Worm (Caenorhabditis elegans): ENCODE results near the gene kat-1.

kat-1 gene

ce11 chrII:7102288-7102687, 28.7 kb downstream of the kat-1 start:
- TF ChIP-seq ceh-8 (GFP tag; optimal IDR thresholded peaks at IDR 0.05) (no peak), blmp-1 (tag; optimal IDR thresholded peaks at IDR 0.05) (peak; percentile 17), snu-23 (GFP tag; optimal IDR thresholded peaks at IDR 0.05) (peak; percentile 22), ceh-63 (GFP tag; optimal IDR thresholded peaks at IDR 0.05) (no peak), nhr-71 (tag; optimal IDR thresholded peaks at IDR 0.05) (peak; percentile 21)

- TF ChIP-seq dsc-1 (tag; optimal IDR thresholded peaks at IDR 0.05) (no peak), hlh-4 (tag; optimal IDR thresholded peaks at IDR 0.05) (no peak), mep-1 (tag; optimal IDR thresholded peaks at IDR 0.05) (no peak), ceh-82 (tag; optimal IDR thresholded peaks at IDR 0.05) (no peak), snu-23 (GFP tag; optimal IDR thresholded peaks at IDR 0.05) (no peak), mab-9 (GFP tag; IDR thresholded peaks at IDR 0.05) (no peak), pax-3 (tag; optimal IDR thresholded peaks at IDR 0.05) (no peak), hlh-17 (GFP tag; optimal IDR thresholded peaks at IDR 0.05; ENCODE audit: borderline replicate concordance) (no peak), unc-86 (tag; optimal IDR thresholded peaks at IDR 0.05) (no peak)
Measured at ce11 chrII:7103111-7103510, 29.5 kb downstream of the kat-1 start.

ce11 chrII:7104794-7105613, 31.4 kb downstream of the kat-1 start, which contains the start of the genes farl-11 and rpl-33:
farl-11 (minus strand) TSS chrII:7105035.
rpl-33 (plus strand) TSS chrII:7105563.
- TF ChIP-seq zag-1 (tag; optimal IDR thresholded peaks at IDR 0.05) (no peak), sup-37 (GFP tag; optimal IDR thresholded peaks at IDR 0.05) (no peak), efl-1 (optimal IDR thresholded peaks at IDR 0.05) (peak; percentile 84 to 86), efl-1 (GFP tag; optimal IDR thresholded peaks at IDR 0.05 in 1 of 2) (peak; percentile 79 to 97), ceh-88 (GFP tag; IDR thresholded peaks at IDR 0.05) (peak; percentile 26; the same call in 1 of the 2 replicates), efl-3 (GFP tag; optimal IDR thresholded peaks at IDR 0.05) (no peak), C34B4.2 (tag; optimal IDR thresholded peaks at IDR 0.05) (no peak), hpl-2 (GFP tag; optimal IDR thresholded peaks at IDR 0.05) (peak; percentile 52), fkh-10 (GFP tag; optimal IDR thresholded peaks at IDR 0.05) (peak; percentile 33), ceh-90 (tag; optimal IDR thresholded peaks at IDR 0.05) (no peak), C04F5.9 (tag; optimal IDR thresholded peaks at IDR 0.05) (peak; percentile 58), fkh-4 (tag; optimal IDR thresholded peaks at IDR 0.05; ENCODE audit: borderline replicate concordance) (no peak), snu-23 (GFP tag; optimal IDR thresholded peaks at IDR 0.05) (peak; percentile 92), sptf-1 (tag; optimal IDR thresholded peaks at IDR 0.05) (no peak), unc-98 (GFP tag; IDR thresholded peaks at IDR 0.05) (no peak), lir-3 (tag; optimal IDR thresholded peaks at IDR 0.05; ENCODE audit: poor library complexity) (peak; percentile 58), fkh-8 (tag; optimal IDR thresholded peaks at IDR 0.05) (peak; percentile 85), mef-2 (tag; optimal IDR thresholded peaks at IDR 0.05) (no peak), rnt-1 (tag; optimal IDR thresholded peaks at IDR 0.05) (peak; percentile 78), unc-86 (tag; optimal IDR thresholded peaks at IDR 0.05) (peak; percentile 68), F16B12.6 (tag; optimal IDR thresholded peaks at IDR 0.05) (peak; percentile 70), sox-4 (tag; optimal IDR thresholded peaks at IDR 0.05) (peak; percentile 45), lin-14 (GFP tag; optimal IDR thresholded peaks at IDR 0.05) (peak; percentile 85), jun-1 (tag; optimal IDR thresholded peaks at IDR 0.05) (peak; percentile 60), isw-1 (GFP tag; IDR thresholded peaks at IDR 0.05) (peak; percentile 80), nhr-76 (tag; optimal IDR thresholded peaks at IDR 0.05) (no peak), nhr-90 (tag; optimal IDR thresholded peaks at IDR 0.05; ENCODE audit: poor library complexity) (peak; percentile 68), vab-15 (tag; optimal IDR thresholded peaks at IDR 0.05) (no peak), egl-13 (tag; optimal IDR thresholded peaks at IDR 0.05) (peak; percentile 34), ztf-11 (tag; optimal IDR thresholded peaks at IDR 0.05) (peak in 1 of 2 experiments; percentile 57), tbx-2 (tag; optimal IDR thresholded peaks at IDR 0.05) (peak; percentile 81), nhr-71 (tag; optimal IDR thresholded peaks at IDR 0.05) (peak; percentile 87), ets-5 (GFP tag; IDR thresholded peaks at IDR 0.05) (no peak), ztf-4 (tag; optimal IDR thresholded peaks at IDR 0.05) (no peak), ces-1 (GFP tag; optimal IDR thresholded peaks at IDR 0.05) (no peak), ama-1 (optimal IDR thresholded peaks at IDR 0.05) (peak; percentile 62), fos-1 (tag; optimal IDR thresholded peaks at IDR 0.05) (peak; percentile 89), ceh-8 (GFP tag; optimal IDR thresholded peaks at IDR 0.05) (no peak), nhr-237 (tag; optimal IDR thresholded peaks at IDR 0.05) (peak; percentile 87)

All from whole organism, L1 larva.